Worm (Caenorhabditis elegans) whole organism, young adult: ENCODE results near the gene C13F10.5.

ENCODE experiments used
- B0336.3 ChIP-seq: fragments of 200-800 bp; sonication (Bioruptor generic); IDR thresholded peaks from 2 replicates; pipeline ENCODE4 v1.3.6; 2022; ENCODE audit warnings: missing genetic modification characterization, missing compliant biosample characterization
- D2030.7 ChIP-seq: fragments of 200-800 bp; sonication (Bioruptor generic); IDR thresholded peaks from 2 replicates; pipeline ENCODE4 v1.3.6; 2022; ENCODE audit warnings: missing genetic modification reagents, missing genetic modification characterization, missing compliant biosample characterization
- F23B12.7 ChIP-seq: sonication (generic microtip); optimal IDR thresholded peaks from 2 replicates; lab custom pipeline; 2017; ENCODE audit warnings: missing genetic modification characterization, mild to moderate bottlenecking, missing compliant biosample characterization, antibody characterized with exemption, moderate library complexity; ENCODE audit not compliant: insufficient read depth
- K11D2.4 ChIP-seq: fragments of 200-800 bp; sonication (Bioruptor generic); IDR thresholded peaks from 2 replicates; pipeline ENCODE4 v1.3.6; 2022; ENCODE audit warnings: missing genetic modification reagents, missing genetic modification characterization, missing compliant biosample characterization
- T07F8.4 ChIP-seq: sonication (generic microtip); optimal IDR thresholded peaks from 2 replicates; lab custom pipeline; 2016; ENCODE audit warnings: mild to moderate bottlenecking, missing genetic modification characterization, moderate library complexity, missing compliant biosample characterization
- ZK185.1 ChIP-seq: sonication (generic microtip); optimal IDR thresholded peaks from 2 replicates; lab custom pipeline; 2016; ENCODE audit warnings: mild to moderate bottlenecking, missing genetic modification characterization, missing compliant biosample characterization; ENCODE audit not compliant: poor library complexity, severe bottlenecking
- ama-1 ChIP-seq, 3 experiments: fragments of 150-350 bp in 1 of 3; sonication (generic microtip) in 2 of 3; optimal IDR thresholded peaks; 2 replicates each; lab custom pipeline; 2014 to 2018; ENCODE audit warnings: missing biosample characterization in 2 of 3, missing genetic modification characterization in 2 of 3, missing genetic modification reagents in 2 of 3
- atf-7 ChIP-seq: sonication (generic microtip); optimal IDR thresholded peaks from 2 replicates; lab custom pipeline; 2017; ENCODE audit warnings: mild to moderate bottlenecking, missing genetic modification characterization, missing compliant biosample characterization
- attf-3 ChIP-seq: fragments of 200-800 bp; sonication (Bioruptor generic); conservative IDR thresholded peaks from 2 replicates; pipeline ENCODE4 v1.3.6; 2022; ENCODE audit warnings: missing genetic modification reagents, missing genetic modification characterization, missing compliant biosample characterization
- cebp-1 ChIP-seq, 2 experiments: fragments of 200-800 bp in 1 of 2; sonication (Bioruptor generic) in 1 of 2; sonication (generic microtip) in 1 of 2; IDR thresholded peaks in 1 of 2; optimal IDR thresholded peaks in 1 of 2; 2 replicates each; pipeline versions ENCODE4 v1.3.6 to Lab custom; 2017 to 2022; ENCODE audit warnings: missing compliant biosample characterization in 2 of 2, missing genetic modification characterization in 2 of 2, mild to moderate bottlenecking in 1 of 2, missing genetic modification reagents in 1 of 2, moderate library complexity in 1 of 2
- cebp-2 ChIP-seq: fragments of 200-800 bp; sonication (Bioruptor generic); IDR thresholded peaks from 2 replicates; pipeline ENCODE4 v1.3.6; 2022; ENCODE audit warnings: missing genetic modification characterization, missing compliant biosample characterization
- ceh-100 ChIP-seq: fragments of 200-800 bp; sonication (Bioruptor generic); IDR thresholded peaks from 2 replicates; pipeline ENCODE4 v1.3.6; 2022; ENCODE audit warnings: missing genetic modification reagents, missing genetic modification characterization, missing compliant biosample characterization
- ceh-40 ChIP-seq: fragments of 200-800 bp; sonication (Bioruptor generic); IDR thresholded peaks from 2 replicates; pipeline ENCODE4 v1.3.6; 2022; ENCODE audit warnings: missing genetic modification characterization, missing compliant biosample characterization
- ceh-91 ChIP-seq: fragments of 200-800 bp; sonication (Bioruptor generic); IDR thresholded peaks from 2 replicates; pipeline ENCODE4 v1.3.6; 2022; ENCODE audit warnings: missing genetic modification reagents, missing genetic modification characterization, missing compliant biosample characterization
- die-1 ChIP-seq: sonication (generic microtip); optimal IDR thresholded peaks from 2 replicates; lab custom pipeline; 2016; ENCODE audit warnings: missing genotype, mild to moderate bottlenecking, missing genetic modification characterization, missing compliant biosample characterization
- dox-1 ChIP-seq: fragments of 200-800 bp; sonication (Bioruptor generic); IDR thresholded peaks from 2 replicates; pipeline ENCODE4 v1.3.6; 2022; ENCODE audit warnings: missing genetic modification reagents, missing genetic modification characterization, missing compliant biosample characterization
- dpff-1 ChIP-seq: sonication (generic microtip); optimal IDR thresholded peaks from 2 replicates; lab custom pipeline; 2017; ENCODE audit warnings: mild to moderate bottlenecking, missing genetic modification characterization, missing compliant biosample characterization
- egl-44 ChIP-seq: fragments of 200-800 bp; sonication (Bioruptor generic); IDR thresholded peaks from 2 replicates; pipeline ENCODE4 v1.3.6; 2022; ENCODE audit warnings: missing genetic modification reagents, missing genetic modification characterization, missing compliant biosample characterization
- egrh-3 ChIP-seq: fragments of 200-800 bp; sonication (Bioruptor generic); IDR thresholded peaks from 2 replicates; pipeline ENCODE4 v1.3.6; 2022; ENCODE audit warnings: missing genetic modification reagents, missing genetic modification characterization, missing compliant biosample characterization
- him-1 ChIP-seq: sonication (generic microtip); optimal IDR thresholded peaks from 2 replicates; lab custom pipeline; 2016; ENCODE audit warnings: missing genotype, missing genetic modification reagents, missing genetic modification characterization, missing compliant biosample characterization
- hlh-12 ChIP-seq: sonication (generic microtip); optimal IDR thresholded peaks from 2 replicates; lab custom pipeline; 2016; ENCODE audit warnings: missing genetic modification characterization, missing compliant biosample characterization
- hmg-1.2 ChIP-seq: fragments of 200-800 bp; sonication (Bioruptor generic); IDR thresholded peaks from 2 replicates; pipeline ENCODE4 v1.3.6; 2022; ENCODE audit warnings: missing genetic modification reagents, missing genetic modification characterization, missing compliant biosample characterization
- hrde-1 ChIP-seq: sonication (generic microtip); optimal IDR thresholded peaks from 2 replicates; lab custom pipeline; 2016; ENCODE audit warnings: missing genetic modification characterization, mild to moderate bottlenecking, missing compliant biosample characterization, moderate library complexity, missing genotype, missing genetic modification reagents, borderline replicate concordance
- lin-54 ChIP-seq: fragments of 200-800 bp; sonication (Bioruptor generic); optimal IDR thresholded peaks from 2 replicates; lab custom pipeline; 2018; ENCODE audit warnings: mild to moderate bottlenecking, missing genetic modification characterization, missing compliant biosample characterization
- lir-1 ChIP-seq: fragments of 200-800 bp; sonication (Bioruptor generic); conservative IDR thresholded peaks from 2 replicates; pipeline ENCODE4 v1.3.6; 2022; ENCODE audit warnings: missing genetic modification reagents, missing genetic modification characterization, missing compliant biosample characterization
- madf-10 ChIP-seq: sonication (generic microtip); optimal IDR thresholded peaks from 2 replicates; lab custom pipeline; 2016; ENCODE audit warnings: mild to moderate bottlenecking, missing genetic modification characterization, missing compliant biosample characterization
- madf-6 ChIP-seq: fragments of 200-800 bp; sonication (Bioruptor generic); IDR thresholded peaks from 2 replicates; pipeline ENCODE4 v1.3.6; 2022; ENCODE audit warnings: missing genetic modification reagents, missing genetic modification characterization, missing compliant biosample characterization
- madf-8 ChIP-seq: fragments of 200-800 bp; sonication (Bioruptor generic); conservative IDR thresholded peaks from 2 replicates; pipeline ENCODE4 v1.3.6; 2022; ENCODE audit warnings: missing genetic modification reagents, missing genetic modification characterization, missing compliant biosample characterization
- mes-4 ChIP-seq: sonication (generic microtip); optimal IDR thresholded peaks from 2 replicates; lab custom pipeline; 2016; ENCODE audit warnings: missing genotype, missing genetic modification characterization, missing compliant biosample characterization
- nhr-80 ChIP-seq: sonication (generic microtip); optimal IDR thresholded peaks from 2 replicates; lab custom pipeline; 2016; ENCODE audit warnings: missing genetic modification characterization, missing compliant biosample characterization
- rpc-1 ChIP-seq, 2 experiments: fragments of 150-350 bp in 1 of 2; sonication (generic microtip) in 1 of 2; optimal IDR thresholded peaks; 2 replicates each; lab custom pipeline; 2014 to 2018; ENCODE audit warnings: missing biosample characterization in 1 of 2, missing genetic modification characterization in 1 of 2, missing genetic modification reagents in 1 of 2, missing genotype in 1 of 2
- snpc-1.3 ChIP-seq: sonication (generic microtip); optimal IDR thresholded peaks from 2 replicates; lab custom pipeline; 2017; ENCODE audit warnings: missing genetic modification characterization, mild to moderate bottlenecking, missing compliant biosample characterization, antibody characterized with exemption, moderate library complexity, missing genotype, missing genetic modification reagents; ENCODE audit not compliant: insufficient read depth
- snpc-4 ChIP-seq, 5 experiments: fragments of 150-350 bp in 1 of 5; sonication (generic microtip) in 4 of 5; optimal IDR thresholded peaks; 2 replicates each; lab custom pipeline; 2014 to 2018; ENCODE audit warnings: missing genetic modification characterization in 5 of 5, missing biosample characterization in 3 of 5, antibody characterized with exemption in 2 of 5, mild to moderate bottlenecking in 2 of 5, missing compliant biosample characterization in 2 of 5, missing genotype in 2 of 5, moderate library complexity in 2 of 5, missing genetic modification reagents in 1 of 5
- tlf-1 ChIP-seq: fragments of 200-800 bp; sonication (Bioruptor generic); optimal IDR thresholded peaks from 2 replicates; lab custom pipeline; 2018; ENCODE audit warnings: mild to moderate bottlenecking, missing genetic modification characterization, missing compliant biosample characterization
- xnd-1 ChIP-seq: sonication (generic microtip); optimal IDR thresholded peaks from 2 replicates; lab custom pipeline; 2016; ENCODE audit warnings: missing genotype, missing genetic modification reagents, missing genetic modification characterization, missing compliant biosample characterization

Gene C13F10.5

DNA sequence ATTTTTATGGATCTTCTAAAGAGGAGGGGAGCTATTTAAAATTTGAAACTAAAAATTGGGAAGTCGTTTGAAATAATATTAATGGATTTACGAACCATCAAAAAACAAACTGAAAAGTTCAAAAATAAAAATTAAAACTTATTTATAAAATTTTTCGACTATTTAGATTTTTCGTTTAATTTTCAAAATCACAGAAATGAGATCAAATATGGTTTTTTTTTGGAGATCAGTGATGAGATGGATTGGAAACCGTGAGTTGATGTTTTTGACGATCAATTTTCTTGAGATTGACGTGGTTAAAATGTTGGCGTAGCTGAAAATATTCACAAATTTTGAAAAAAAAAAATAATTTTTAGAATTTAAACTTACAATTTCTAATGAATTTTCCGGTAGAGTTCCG lies at the start of gene C13F10.5:
Gene C13F10.5, minus strand, starts transcription at position 101 of the 400 bp plus-strand sequence.
- TF ChIP-seq ceh-100 (GFP tag; lab: Robert Waterston, UW) (no peak), ama-1 (optimal IDR thresholded peaks at IDR 0.05; lab: Kevin White, UChicago) (no peak), ama-1 (GFP tag; optimal IDR thresholded peaks at IDR 0.05; lab: Kevin White, UChicago) (no peak), hlh-12 (tag; lab: Kevin White, UChicago) (no peak), lir-1 (GFP tag; lab: Robert Waterston, UW) (no peak), madf-6 (GFP tag; lab: Robert Waterston, UW) (no peak), nhr-80 (tag; lab: Kevin White, UChicago) (no peak), madf-8 (GFP tag; lab: Robert Waterston, UW) (no peak), lin-54 (GFP tag; lab: Kevin White, UChicago) (no peak), T07F8.4 (no peak), attf-3 (GFP tag; lab: Robert Waterston, UW) (no peak), mes-4 (tag; lab: Kevin White, UChicago) (no peak), egrh-3 (GFP tag; lab: Robert Waterston, UW) (no peak), snpc-1.3 (tag; lab: Kevin White, UChicago) (no peak), K11D2.4 (GFP tag; lab: Robert Waterston, UW) (no peak), hmg-1.2 (GFP tag; lab: Robert Waterston, UW) (no peak), cebp-2 (GFP tag; lab: Robert Waterston, UW) (no peak)

DNA sequence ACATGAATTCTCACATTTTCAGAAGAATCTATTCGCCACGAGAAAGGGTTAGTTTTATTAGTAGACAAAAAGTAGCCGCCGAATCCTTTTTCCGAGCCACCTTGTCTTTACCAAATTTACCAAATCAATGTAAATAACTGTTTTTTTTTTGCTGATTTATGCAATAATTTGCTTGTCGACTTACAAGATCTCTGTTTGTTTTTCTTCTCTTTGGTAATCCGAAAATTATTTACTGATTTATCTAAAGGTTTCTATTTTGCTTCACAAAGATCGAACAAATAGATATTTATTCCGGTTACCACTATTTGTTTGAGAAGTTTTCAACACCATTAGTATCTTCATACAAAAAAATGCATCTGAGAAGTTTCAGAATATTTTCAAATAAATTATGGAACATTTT lies 47.1 kb upstream of the C13F10.5 start, which contains the start of gene C13A2.7:
Gene C13A2.7, plus strand, starts transcription at position 301 of the 400 bp plus-strand sequence.
- no peak for TF ChIP-seq cebp-1 (GFP tag; IDR thresholded peaks at IDR 0.05; lab: Robert Waterston, UW)
- TF ChIP-seq cebp-1 (tag; optimal IDR thresholded peaks at IDR 0.05; lab: Kevin White, UChicago): no peak
- no peak for TF ChIP-seq dox-1 (GFP tag; lab: Robert Waterston, UW)

DNA sequence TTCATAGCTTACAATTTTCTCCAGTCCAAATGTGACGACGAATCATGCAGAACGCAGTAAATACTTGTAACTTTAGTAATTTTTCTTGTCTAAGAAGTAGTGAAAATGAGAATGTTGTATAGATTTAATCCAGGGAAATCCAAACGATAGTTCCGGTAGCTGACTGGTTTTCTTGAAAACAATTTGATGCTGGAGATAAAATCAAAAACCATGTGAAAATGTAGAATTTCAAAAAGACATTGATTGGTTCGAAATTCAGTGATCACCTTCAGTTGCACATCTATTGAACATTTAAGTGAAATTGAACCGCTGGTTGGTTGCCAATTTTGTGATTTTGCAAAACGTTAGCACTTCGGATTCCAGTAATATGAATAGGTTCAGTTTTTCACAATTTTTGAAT lies 45.2 kb upstream of the C13F10.5 start, which contains the start of gene C13A2.9:
Gene C13A2.9, minus strand, starts transcription at position 101 of the 400 bp plus-strand sequence.
- TF ChIP-seq dpff-1 (tag; lab: Kevin White, UChicago) (no peak), atf-7 (no peak), tlf-1 (GFP tag; lab: Kevin White, UChicago) (no peak), B0336.3 (GFP tag; lab: Robert Waterston, UW) (no peak), snpc-1.3 (tag; lab: Kevin White, UChicago) (no peak), ceh-40 (GFP tag; lab: Robert Waterston, UW) (no peak)

DNA sequence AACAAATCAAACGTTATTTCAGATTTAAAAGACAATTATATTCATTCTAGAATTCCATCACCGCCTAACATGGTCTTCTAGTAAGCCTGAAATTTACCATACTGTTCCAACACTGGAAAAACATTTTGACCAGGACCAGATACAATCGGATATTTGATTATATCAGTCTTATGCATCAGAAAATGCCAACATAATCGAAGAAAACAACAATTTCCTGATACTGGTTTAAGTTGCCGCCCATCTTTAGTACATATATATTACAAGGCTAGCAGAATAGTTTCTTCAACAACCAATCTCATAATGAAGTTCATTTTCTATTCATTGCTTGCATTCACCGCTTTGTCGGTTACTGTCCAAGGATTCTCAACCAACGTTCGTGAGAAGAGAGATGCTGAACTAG lies 40.1 kb upstream of the C13F10.5 start, which contains the start of gene C13A2.12:
Gene C13A2.12, plus strand, starts transcription at position 301 of the 400 bp plus-strand sequence.
- TF ChIP-seq K11D2.4 (GFP tag; lab: Robert Waterston, UW): no peak
- TF ChIP-seq madf-6 (GFP tag; lab: Robert Waterston, UW): no peak
- TF ChIP-seq ceh-91 (GFP tag; lab: Robert Waterston, UW): no peak
- no peak for TF ChIP-seq snpc-4 (GFP tag; optimal IDR thresholded peaks at IDR 0.05; lab: Kevin White, UChicago)
- TF ChIP-seq snpc-4 (tag; optimal IDR thresholded peaks at IDR 0.05; lab: Kevin White, UChicago): no peak
- TF ChIP-seq him-1 (tag; lab: Kevin White, UChicago): no peak
- TF ChIP-seq rpc-1 (optimal IDR thresholded peaks at IDR 0.05; lab: Kevin White, UChicago): no peak
- no peak for TF ChIP-seq rpc-1 (tag; optimal IDR thresholded peaks at IDR 0.05; lab: Kevin White, UChicago)
- TF ChIP-seq cebp-1 (GFP tag; IDR thresholded peaks at IDR 0.05; lab: Robert Waterston, UW): no peak
- TF ChIP-seq cebp-1 (tag; optimal IDR thresholded peaks at IDR 0.05; lab: Kevin White, UChicago): no peak
- TF ChIP-seq hrde-1: no peak
- TF ChIP-seq ZK185.1 (tag; lab: Kevin White, UChicago): no peak
- TF ChIP-seq egl-44 (GFP tag; lab: Robert Waterston, UW): no peak
- TF ChIP-seq die-1: no peak
- TF ChIP-seq madf-10 (tag; lab: Kevin White, UChicago): no peak
- no peak for TF ChIP-seq F23B12.7 (tag; lab: Kevin White, UChicago)
- no peak for TF ChIP-seq xnd-1 (tag; lab: Kevin White, UChicago)
- no peak for TF ChIP-seq D2030.7 (GFP tag; lab: Robert Waterston, UW)
